Fruit fly (Drosophila melanogaster) whole organism, embryonic: Measurements from ENCODE around the gene D12.

Source experiments
- CG10147 ChIP-seq: fragments of 200-800 bp; sonication (Bioruptor generic); optimal IDR thresholded peaks from 2 replicates; lab custom pipeline; 2019; ENCODE audit warnings: missing biosample characterization, mild to moderate bottlenecking, missing genetic modification characterization, moderate library complexity
- CG10431 ChIP-seq: fragments of 200-800 bp; sonication (Bioruptor generic); optimal IDR thresholded peaks from 3 replicates; lab custom pipeline; 2018; ENCODE audit warnings: missing biosample characterization, mild to moderate bottlenecking, missing genetic modification characterization
- CG10959 ChIP-seq: fragments of 200-800 bp; sonication (Bioruptor generic); IDR thresholded peaks from 2 replicates; pipeline ENCODE4 v1.3.6; 2022; ENCODE audit warnings: missing biosample characterization, missing genetic modification characterization
- CG11696 ChIP-seq: fragments of 200-800 bp; sonication (Bioruptor generic); IDR thresholded peaks from 2 replicates; pipeline ENCODE4 v1.3.6; 2022; ENCODE audit warnings: missing biosample characterization, missing genetic modification characterization
- CG12104 ChIP-seq: fragments of 200-800 bp; sonication (Bioruptor generic); optimal IDR thresholded peaks from 3 replicates; lab custom pipeline; 2016; ENCODE audit warnings: missing biosample characterization, missing genetic modification characterization
- CG12236 ChIP-seq: fragments of 200-800 bp; sonication (Bioruptor generic); optimal IDR thresholded peaks from 2 replicates; lab custom pipeline; 2016; ENCODE audit warnings: missing biosample characterization, missing genetic modification characterization
- CG12942 ChIP-seq: fragments of 200-800 bp; sonication (Bioruptor generic); optimal IDR thresholded peaks from 3 replicates; lab custom pipeline; 2016; ENCODE audit warnings: missing biosample characterization, missing genetic modification characterization
- CG13287 ChIP-seq: fragments of 200-800 bp; sonication (Bioruptor generic); IDR thresholded peaks from 2 replicates; pipeline ENCODE4 v1.3.6; 2022; ENCODE audit warnings: missing biosample characterization, missing genetic modification characterization; ENCODE audit not compliant: partially characterized antibody
- CG13775 ChIP-seq: fragments of 200-800 bp; sonication (Bioruptor generic); optimal IDR thresholded peaks from 3 replicates; lab custom pipeline; 2017; ENCODE audit warnings: missing biosample characterization, mild to moderate bottlenecking, missing genetic modification characterization
- CG13894 ChIP-seq: fragments of 200-800 bp; sonication (Bioruptor generic); optimal IDR thresholded peaks from 3 replicates; lab custom pipeline; 2018; ENCODE audit warnings: missing biosample characterization, mild to moderate bottlenecking, missing genetic modification characterization, moderate library complexity
- CG15011 ChIP-seq: fragments of 200-800 bp; sonication (Bioruptor generic); optimal IDR thresholded peaks from 3 replicates; lab custom pipeline; 2018; ENCODE audit warnings: missing biosample characterization, mild to moderate bottlenecking, missing genetic modification characterization
- CG1602 ChIP-seq: fragments of 200-800 bp; sonication (Bioruptor generic); optimal IDR thresholded peaks from 3 replicates; lab custom pipeline; 2016; ENCODE audit warnings: missing biosample characterization, missing genetic modification characterization
- CG1647 ChIP-seq: fragments of 200-800 bp; sonication (Bioruptor generic); optimal IDR thresholded peaks from 3 replicates; lab custom pipeline; 2016; ENCODE audit warnings: missing biosample characterization, missing genetic modification characterization
- CG18764 ChIP-seq: fragments of 200-800 bp; sonication (Bioruptor generic); optimal IDR thresholded peaks from 3 replicates; lab custom pipeline; 2016; ENCODE audit warnings: missing biosample characterization, missing genetic modification characterization
- CG30020 ChIP-seq: fragments of 200-800 bp; optimal IDR thresholded peaks from 2 replicates; lab custom pipeline; 2019; ENCODE audit warnings: missing biosample characterization, mild to moderate bottlenecking, missing genetic modification characterization, moderate library complexity
- CG31388 ChIP-seq: fragments of 200-800 bp; sonication (Bioruptor generic); optimal IDR thresholded peaks from 2 replicates; lab custom pipeline; 2016; ENCODE audit warnings: missing biosample characterization, missing genetic modification characterization
- CG33557 ChIP-seq: fragments of 200-800 bp; sonication (Bioruptor generic); optimal IDR thresholded peaks from 2 replicates; lab custom pipeline; 2019; ENCODE audit warnings: missing biosample characterization, mild to moderate bottlenecking, missing genetic modification characterization, moderate library complexity
- CG34376 ChIP-seq: fragments of 200-800 bp; sonication (Bioruptor generic); optimal IDR thresholded peaks from 2 replicates; lab custom pipeline; 2018; ENCODE audit warnings: missing biosample characterization, mild to moderate bottlenecking, missing genetic modification characterization
- CG3726 ChIP-seq: fragments of 200-800 bp; sonication (Bioruptor generic); IDR thresholded peaks from 3 replicates; pipeline ENCODE4, ENCODE4 v1.3.6; 2022; ENCODE audit warnings: missing biosample characterization, missing genetic modification characterization
- CG3847 ChIP-seq: fragments of 200-800 bp; sonication (Bioruptor generic); IDR thresholded peaks from 2 replicates; pipeline ENCODE4 v1.3.6; 2022; ENCODE audit warnings: missing biosample characterization, missing genetic modification characterization
- CG5180 ChIP-seq: fragments of 200-800 bp; sonication (Bioruptor generic); optimal IDR thresholded peaks from 3 replicates; lab custom pipeline; 2017; ENCODE audit warnings: missing biosample characterization, missing genetic modification characterization, mild to moderate bottlenecking, moderate library complexity, missing genetic modification reagents
- CG5245 ChIP-seq: fragments of 200-800 bp; sonication (Bioruptor generic); optimal IDR thresholded peaks from 3 replicates; lab custom pipeline; 2016; ENCODE audit warnings: missing biosample characterization, missing genetic modification characterization
- CG6175 ChIP-seq: fragments of 200-800 bp; sonication (Bioruptor generic); IDR thresholded peaks from 3 replicates; pipeline ENCODE4 v1.3.6; 2022; ENCODE audit warnings: missing biosample characterization, missing genetic modification characterization
- CG6689 ChIP-seq: fragments of 200-800 bp; sonication (Bioruptor generic); IDR thresholded peaks from 2 replicates; pipeline ENCODE4 v1.3.6; 2022; ENCODE audit warnings: missing biosample characterization, missing genetic modification characterization
- CG8281 ChIP-seq: fragments of 200-800 bp; sonication (Bioruptor generic); optimal IDR thresholded peaks from 2 replicates; lab custom pipeline; 2018; ENCODE audit warnings: missing biosample characterization, mild to moderate bottlenecking, missing genetic modification characterization, moderate library complexity
- CG9437 ChIP-seq: fragments of 200-800 bp; sonication (Bioruptor generic); optimal IDR thresholded peaks from 2 replicates; lab custom pipeline; 2018; ENCODE audit warnings: missing biosample characterization, mild to moderate bottlenecking, missing genetic modification characterization
- Eip74EF ChIP-seq, 2 experiments: fragments of 200-800 bp in 1 of 2; fragments of >200 bp in 1 of 2; sonication (Bioruptor generic) in 1 of 2; optimal IDR thresholded peaks; 2 replicates each; lab custom pipeline; 2017 to 2019; ENCODE audit warnings: missing biosample characterization in 2 of 2, missing genetic modification characterization in 2 of 2, mild to moderate bottlenecking in 1 of 2, moderate library complexity in 1 of 2
- Hmr ChIP-seq: fragments of 200-800 bp; sonication (Bioruptor generic); optimal IDR thresholded peaks from 3 replicates; lab custom pipeline; 2017; ENCODE audit warnings: mild to moderate bottlenecking, missing biosample characterization, missing genetic modification reagents, missing genetic modification characterization
- Mes4 ChIP-seq: fragments of 200-800 bp; sonication (Bioruptor generic); optimal IDR thresholded peaks from 2 replicates; lab custom pipeline; 2016; ENCODE audit warnings: missing biosample characterization, missing genetic modification characterization
- NK7.1 ChIP-seq: fragments of 200-800 bp; sonication (Bioruptor generic); optimal IDR thresholded peaks from 3 replicates; lab custom pipeline; 2016; ENCODE audit warnings: missing biosample characterization, missing genetic modification characterization
- Nf-YB ChIP-seq: fragments of 200-800 bp; sonication (Bioruptor generic); optimal IDR thresholded peaks from 3 replicates; lab custom pipeline; 2019; ENCODE audit warnings: missing biosample characterization, mild to moderate bottlenecking, missing genetic modification characterization, moderate library complexity
- Oaz ChIP-seq: fragments of 200-800 bp; sonication (Bioruptor generic); IDR thresholded peaks from 2 replicates; pipeline ENCODE4 v1.3.6; 2022; ENCODE audit warnings: missing biosample characterization, missing genetic modification characterization
- Side ChIP-seq: fragments of 200-800 bp; sonication (Bioruptor generic); optimal IDR thresholded peaks from 2 replicates; lab custom pipeline; 2016; ENCODE audit warnings: missing biosample characterization, missing genetic modification characterization
- Spps ChIP-seq: fragments of 200-800 bp; sonication (Bioruptor generic); optimal IDR thresholded peaks from 2 replicates; lab custom pipeline; 2018; ENCODE audit warnings: missing biosample characterization, mild to moderate bottlenecking, missing genetic modification characterization
- az2 ChIP-seq: fragments of 200-800 bp; sonication (Bioruptor generic); optimal IDR thresholded peaks from 3 replicates; lab custom pipeline; 2016; ENCODE audit warnings: missing biosample characterization, missing genetic modification characterization
- fd3F ChIP-seq: fragments of 200-800 bp; sonication (Bioruptor generic); optimal IDR thresholded peaks from 2 replicates; lab custom pipeline; 2018; ENCODE audit warnings: missing biosample characterization, mild to moderate bottlenecking, missing genetic modification characterization, moderate library complexity
- gcm2 ChIP-seq: fragments of 200-800 bp; sonication (Bioruptor generic); optimal IDR thresholded peaks from 2 replicates; lab custom pipeline; 2016; ENCODE audit warnings: missing biosample characterization, missing genetic modification characterization
- gem ChIP-seq: fragments of 200-800 bp; sonication (Bioruptor generic); optimal IDR thresholded peaks from 2 replicates; lab custom pipeline; 2019; ENCODE audit warnings: missing biosample characterization, mild to moderate bottlenecking, missing genetic modification characterization, moderate library complexity
- ham ChIP-seq: fragments of 200-800 bp; sonication (Bioruptor generic); IDR thresholded peaks from 2 replicates; pipeline ENCODE4 v1.3.6; 2022; ENCODE audit warnings: missing biosample characterization, missing genetic modification characterization
- inv ChIP-seq: fragments of 200-800 bp; sonication (Bioruptor generic); IDR thresholded peaks from 2 replicates; pipeline ENCODE4 v1.3.6; 2022; ENCODE audit warnings: missing biosample characterization, missing genetic modification characterization; ENCODE audit not compliant: partially characterized antibody
- jumu ChIP-seq: fragments of 200-800 bp; sonication (Bioruptor generic); optimal IDR thresholded peaks from 3 replicates; lab custom pipeline; 2016; ENCODE audit warnings: missing biosample characterization, missing genetic modification characterization
- knrl ChIP-seq: fragments of 200-800 bp; sonication (Bioruptor generic); IDR thresholded peaks from 3 replicates; pipeline ENCODE4 v1.3.6; 2022; ENCODE audit warnings: missing biosample characterization, missing genetic modification characterization; ENCODE audit not compliant: partially characterized antibody
- lola ChIP-seq, 3 experiments: fragments of >200 bp in 2 of 3; fragments of 200-800 bp in 1 of 3; sonication (Bioruptor generic) in 1 of 3; optimal IDR thresholded peaks; 2 replicates each; lab custom pipeline; 2017 to 2019; ENCODE audit warnings: missing biosample characterization in 3 of 3, missing genetic modification characterization in 3 of 3, mild to moderate bottlenecking in 1 of 3, moderate library complexity in 1 of 3
- nau ChIP-seq: fragments of 200-800 bp; sonication (Bioruptor generic); optimal IDR thresholded peaks from 3 replicates; lab custom pipeline; 2017; ENCODE audit warnings: missing biosample characterization, mild to moderate bottlenecking, missing genetic modification characterization, missing genetic modification reagents
- pfk ChIP-seq: fragments of 200-800 bp; sonication (Bioruptor generic); optimal IDR thresholded peaks from 2 replicates; lab custom pipeline; 2018; ENCODE audit warnings: missing biosample characterization, mild to moderate bottlenecking, missing genetic modification characterization, moderate library complexity
- ro ChIP-seq: fragments of 200-800 bp; sonication (Bioruptor generic); IDR thresholded peaks from 2 replicates; pipeline ENCODE4 v1.3.6; 2022; ENCODE audit warnings: missing biosample characterization, missing genetic modification characterization
- schlank ChIP-seq: fragments of 200-800 bp; sonication (Bioruptor generic); optimal IDR thresholded peaks from 2 replicates; lab custom pipeline; 2018; ENCODE audit warnings: missing biosample characterization, mild to moderate bottlenecking, missing genetic modification characterization
- unc-4 ChIP-seq: fragments of 200-800 bp; sonication (Bioruptor generic); IDR thresholded peaks from 2 replicates; pipeline ENCODE4 v1.3.6; 2022; ENCODE audit warnings: missing biosample characterization, missing genetic modification characterization; ENCODE audit not compliant: partially characterized antibody
- zen2 ChIP-seq: fragments of 200-800 bp; sonication (Bioruptor generic); IDR thresholded peaks from 3 replicates; pipeline ENCODE4 v1.3.6; 2022; ENCODE audit warnings: missing biosample characterization, missing genetic modification characterization; ENCODE audit not compliant: partially characterized antibody

D12 gene

DNA sequence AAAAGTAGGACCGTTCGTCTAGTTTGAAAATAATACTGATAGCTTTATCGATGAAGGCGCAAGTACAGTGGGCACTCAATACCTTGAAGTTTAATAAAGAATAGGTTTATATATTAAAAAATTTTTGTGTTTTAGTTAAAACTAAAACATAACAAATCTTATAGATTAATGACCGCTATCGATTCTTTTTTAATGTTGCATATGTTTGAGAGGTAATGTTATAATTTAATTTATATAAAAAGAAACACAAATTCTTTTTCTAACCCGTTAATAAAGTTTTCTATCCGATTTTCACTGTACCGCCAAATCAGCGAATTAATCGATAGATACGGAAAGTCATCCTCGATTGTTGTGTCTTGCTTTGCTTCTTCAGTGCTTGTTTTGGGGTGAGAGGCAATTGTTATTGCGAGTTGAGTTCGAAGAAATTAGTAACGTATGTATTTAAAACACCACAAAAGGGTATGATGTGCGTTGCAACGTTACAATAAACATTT, 53.0 kb downstream of the D12 start, which contains the start of the genes Dad1 and CG13384 (continued):
- TF ChIP-seq CG11696 (GFP tag; lab: Robert Waterston, UW), result peak; percentile 65
- TF ChIP-seq CG1602 (GFP tag; lab: Kevin White, UChicago), result peak; percentile 92
- peak; percentile 69 for TF ChIP-seq CG10959 (GFP tag; lab: Robert Waterston, UW)
- TF ChIP-seq CG10147 (GFP tag; lab: Kevin White, UChicago), result peak; percentile 94
- TF ChIP-seq NK7.1 (GFP tag; lab: Kevin White, UChicago), result no peak
- peak; percentile 83 for TF ChIP-seq CG18764
- peak; percentile 50 for TF ChIP-seq CG13287 (GFP tag; lab: Robert Waterston, UW)
- peak; percentile 94 for TF ChIP-seq Hmr (GFP tag; lab: Kevin White, UChicago)
- no peak for TF ChIP-seq Side (GFP tag; lab: Kevin White, UChicago)
- TF ChIP-seq CG5180 (GFP tag; lab: Kevin White, UChicago), result peak; percentile 69
- TF ChIP-seq CG12104, result peak; percentile 80
- peak; percentile 93 for TF ChIP-seq CG33557
- peak; percentile 80; the same call in 2 of the 3 replicates for TF ChIP-seq CG6175 (GFP tag; lab: Robert Waterston, UW)
- peak; percentile 72 for TF ChIP-seq ro (GFP tag; lab: Robert Waterston, UW)
- TF ChIP-seq ham (GFP tag; lab: Robert Waterston, UW), result peak; percentile 74; the same call in 1 of the 2 replicates
- peak; percentile 94 for TF ChIP-seq CG6689 (GFP tag; lab: Robert Waterston, UW)
- TF ChIP-seq CG3726 (GFP tag; lab: Robert Waterston, UW), result peak; percentile 74; the same call in 2 of the 3 replicates
- TF ChIP-seq lola (GFP tag; optimal IDR thresholded peaks at IDR 0.05; lab: Kevin White, UChicago), result peak in 1 of 3 experiments; percentile 93
- peak; percentile 29 for TF ChIP-seq Mes4 (GFP tag; lab: Kevin White, UChicago)
- TF ChIP-seq CG31388 (GFP tag; lab: Kevin White, UChicago), result peak; percentile 78
- TF ChIP-seq unc-4 (GFP tag; lab: Robert Waterston, UW), result 0 out of 2 replicates have a peak, but pooled peaks have one; percentile 51
- peak; percentile 97 for TF ChIP-seq gem (tag; lab: Kevin White, UChicago)
- TF ChIP-seq knrl (GFP tag; lab: Robert Waterston, UW), result peak; percentile 62
- peak; percentile 79 for TF ChIP-seq CG5245 (GFP tag; lab: Kevin White, UChicago)
- peak; percentile 85 for TF ChIP-seq CG10431 (GFP tag; lab: Kevin White, UChicago)
- TF ChIP-seq Oaz (GFP tag; lab: Robert Waterston, UW), result peak; percentile 74
- TF ChIP-seq CG1647 (GFP tag; lab: Kevin White, UChicago), result peak; percentile 32
- peak; percentile 52 for TF ChIP-seq pfk (GFP tag; lab: Kevin White, UChicago)
- TF ChIP-seq gcm2 (GFP tag; lab: Kevin White, UChicago), result no peak
- peak; percentile 93 for TF ChIP-seq CG34376 (GFP tag; lab: Kevin White, UChicago)
- peak in 1 of 2 experiments; percentile 92 for TF ChIP-seq Eip74EF (GFP tag; optimal IDR thresholded peaks at IDR 0.05; lab: Kevin White, UChicago)
- TF ChIP-seq CG13775, result peak; percentile 93
- TF ChIP-seq CG30020 (tag; lab: Kevin White, UChicago), result peak; percentile 88
- peak; percentile 82 for TF ChIP-seq Spps (tag; lab: Kevin White, UChicago)
- peak; percentile 94 for TF ChIP-seq CG3847
- peak; percentile 92 for TF ChIP-seq fd3F (GFP tag; lab: Kevin White, UChicago)
- TF ChIP-seq az2 (GFP tag; lab: Kevin White, UChicago), result peak; percentile 92
- no peak for TF ChIP-seq zen2 (GFP tag; lab: Robert Waterston, UW)
- no peak for TF ChIP-seq nau
- peak; percentile 82 for TF ChIP-seq CG8281 (tag; lab: Kevin White, UChicago)
- TF ChIP-seq Nf-YB (GFP tag; lab: Kevin White, UChicago), result peak; percentile 81
- no peak for TF ChIP-seq CG12236
- no peak for TF ChIP-seq jumu (GFP tag; lab: Kevin White, UChicago)
- TF ChIP-seq CG12942, result peak; percentile 86
- TF ChIP-seq schlank, result peak; percentile 72
- peak; percentile 87 for TF ChIP-seq CG15011 (GFP tag; lab: Kevin White, UChicago)
- TF ChIP-seq CG13894, result peak; percentile 96
- TF ChIP-seq CG9437 (GFP tag; lab: Kevin White, UChicago), result peak; percentile 87
- TF ChIP-seq inv (GFP tag; lab: Robert Waterston, UW), result peak; percentile 47; the same call in 1 of the 2 replicates
